Worm (Caenorhabditis elegans) whole organism, L2 larva: ENCODE measurements around the gene nspd-6.

Experiments used
- ama-1 ChIP-seq: fragments of 150-350 bp; optimal IDR thresholded peaks from 2 replicates; lab custom pipeline; 2018; ENCODE audit warnings: inconsistent platforms
- ceh-82 ChIP-seq: fragments of 150-350 bp; optimal IDR thresholded peaks from 2 replicates; lab custom pipeline; 2014; ENCODE audit warnings: missing biosample characterization, missing genetic modification characterization
- sma-3 ChIP-seq: sonication (generic microtip); optimal IDR thresholded peaks from 2 replicates; lab custom pipeline; 2016; ENCODE audit warnings: missing genetic modification reagents, missing genetic modification characterization, missing compliant biosample characterization
- snpc-4 ChIP-seq: fragments of 150-350 bp; optimal IDR thresholded peaks from 2 replicates; lab custom pipeline; 2014; ENCODE audit warnings: missing biosample characterization, missing genetic modification characterization

ce11 chrIV:5215092-5215491 lies 49.6 kb upstream of the nspd-6 start, which contains the start of gene Y59E9AL.4:
- TF ChIP-seq snpc-4 (tag; lab: Kevin White, UChicago) = no peak
- no peak for TF ChIP-seq ama-1 (lab: Kevin White, UChicago)
- no peak for TF ChIP-seq sma-3 (GFP tag; lab: Kevin White, UChicago)
- TF ChIP-seq ceh-82 (tag; lab: Kevin White, UChicago) = no peak
